Worm (Caenorhabditis elegans): Measurements from ENCODE around the gene T27E4.1.

The T27E4.1 gene

ce11 chrV:9092209-9092608, at the start of gene T27E4.1:
Gene T27E4.1 (plus strand): TSS chrV:9092345.
- TF ChIP-seq him-1 (tag; optimal IDR thresholded peaks at IDR 0.05) (no peak), W03F9.2 (tag; optimal IDR thresholded peaks at IDR 0.05) (no peak)

- TF ChIP-seq W03F9.2 (tag; optimal IDR thresholded peaks at IDR 0.05), result no peak
- no peak for TF ChIP-seq him-1 (tag; optimal IDR thresholded peaks at IDR 0.05)
- TF ChIP-seq dao-5 (tag; optimal IDR thresholded peaks at IDR 0.05), result no peak
These were observed 47.3 kb upstream of the T27E4.1 start, which contains the start of gene nhr-30 for ce11 chrV:9044871-9045270. Gene nhr-30 (plus strand): TSS chrV:9045171.

ce11 chrV:9047555-9048049, 44.5 kb upstream of the T27E4.1 start, which contains the start of gene C25E10.17:
Gene C25E10.17 (minus strand): TSS chrV:9047605.
- no peak for TF ChIP-seq him-1 (tag; optimal IDR thresholded peaks at IDR 0.05)
- no peak for TF ChIP-seq dao-5 (tag; optimal IDR thresholded peaks at IDR 0.05)
- no peak for TF ChIP-seq W03F9.2 (tag; optimal IDR thresholded peaks at IDR 0.05)

ce11 chrV:9049271-9049670, 42.9 kb upstream of the T27E4.1 start:
- TF ChIP-seq him-1 (tag; optimal IDR thresholded peaks at IDR 0.05) (no peak), W03F9.2 (tag; optimal IDR thresholded peaks at IDR 0.05) (no peak), dao-5 (tag; optimal IDR thresholded peaks at IDR 0.05) (no peak)

- TF ChIP-seq W03F9.2 (tag; optimal IDR thresholded peaks at IDR 0.05) (no peak), dao-5 (tag; optimal IDR thresholded peaks at IDR 0.05) (no peak), him-1 (tag; optimal IDR thresholded peaks at IDR 0.05) (no peak)
These were observed 41.0 kb upstream of the T27E4.1 start, which contains the start of gene C25E10.7 for ce11 chrV:9051100-9051499. Gene C25E10.7 (minus strand): TSS chrV:9051200.

- no peak for TF ChIP-seq dao-5 (tag; optimal IDR thresholded peaks at IDR 0.05)
- no peak for TF ChIP-seq W03F9.2 (tag; optimal IDR thresholded peaks at IDR 0.05)
- TF ChIP-seq him-1 (tag; optimal IDR thresholded peaks at IDR 0.05), result no peak
These were observed 38.9 kb upstream of the T27E4.1 start for ce11 chrV:9053235-9053634.

ce11 chrV:9053969-9054368, 38.2 kb upstream of the T27E4.1 start, which contains the start of gene C25E10.8:
Gene C25E10.8 (minus strand): TSS chrV:9054069.
- no peak for TF ChIP-seq dao-5 (tag; optimal IDR thresholded peaks at IDR 0.05)
- no peak for TF ChIP-seq W03F9.2 (tag; optimal IDR thresholded peaks at IDR 0.05)
- no peak for TF ChIP-seq him-1 (tag; optimal IDR thresholded peaks at IDR 0.05)

- TF ChIP-seq him-1 (tag; optimal IDR thresholded peaks at IDR 0.05) (no peak), W03F9.2 (tag; optimal IDR thresholded peaks at IDR 0.05) (no peak), dao-5 (tag; optimal IDR thresholded peaks at IDR 0.05) (no peak)
These were observed 37.4 kb upstream of the T27E4.1 start, which contains the start of gene swm-1 for ce11 chrV:9054771-9055170. Gene swm-1 (minus strand): TSS chrV:9054871.

ce11 chrV:9055644-9056043, 36.5 kb upstream of the T27E4.1 start:
- TF ChIP-seq him-1 (tag; optimal IDR thresholded peaks at IDR 0.05), result no peak
- no peak for TF ChIP-seq dao-5 (tag; optimal IDR thresholded peaks at IDR 0.05)
- no peak for TF ChIP-seq W03F9.2 (tag; optimal IDR thresholded peaks at IDR 0.05)

- TF ChIP-seq dao-5 (tag; optimal IDR thresholded peaks at IDR 0.05) (no peak), him-1 (tag; optimal IDR thresholded peaks at IDR 0.05) (no peak), W03F9.2 (tag; optimal IDR thresholded peaks at IDR 0.05) (no peak)
These were observed 35.9 kb upstream of the T27E4.1 start, which contains the start of gene C25E10.10 for ce11 chrV:9056253-9056652. Gene C25E10.10 (minus strand): TSS chrV:9056353.

- TF ChIP-seq W03F9.2 (tag; optimal IDR thresholded peaks at IDR 0.05) (no peak), dao-5 (tag; optimal IDR thresholded peaks at IDR 0.05) (no peak), him-1 (tag; optimal IDR thresholded peaks at IDR 0.05) (no peak)
These were observed 33.5 kb upstream of the T27E4.1 start, which contains the start of gene C25E10.11 for ce11 chrV:9058627-9059026. Gene C25E10.11 (minus strand): TSS chrV:9058727.

- TF ChIP-seq W03F9.2 (tag; optimal IDR thresholded peaks at IDR 0.05), result no peak
- no peak for TF ChIP-seq dao-5 (tag; optimal IDR thresholded peaks at IDR 0.05)
- TF ChIP-seq him-1 (tag; optimal IDR thresholded peaks at IDR 0.05), result no peak
These were observed 32.7 kb upstream of the T27E4.1 start, which contains the start of the genes C25E10.16 and C25E10.13 for ce11 chrV:9059468-9059867. Gene C25E10.16 (minus strand): TSS chrV:9059568. Gene C25E10.13 (plus strand): TSS chrV:9059723.

ce11 chrV:9062341-9062740, 29.8 kb upstream of the T27E4.1 start, which contains the start of gene C25E10.12:
Gene C25E10.12 (minus strand): TSS chrV:9062441.
- no peak for TF ChIP-seq him-1 (tag; optimal IDR thresholded peaks at IDR 0.05)
- TF ChIP-seq W03F9.2 (tag; optimal IDR thresholded peaks at IDR 0.05), result no peak
- no peak for TF ChIP-seq dao-5 (tag; optimal IDR thresholded peaks at IDR 0.05)

- TF ChIP-seq W03F9.2 (tag; optimal IDR thresholded peaks at IDR 0.05), result no peak
- TF ChIP-seq him-1 (tag; optimal IDR thresholded peaks at IDR 0.05), result no peak
- TF ChIP-seq dao-5 (tag; optimal IDR thresholded peaks at IDR 0.05), result no peak
These were observed 29.0 kb upstream of the T27E4.1 start for ce11 chrV:9063134-9063533.

ce11 chrV:9065001-9065400, 27.1 kb upstream of the T27E4.1 start:
- TF ChIP-seq him-1 (tag; optimal IDR thresholded peaks at IDR 0.05) (no peak), W03F9.2 (tag; optimal IDR thresholded peaks at IDR 0.05) (no peak), dao-5 (tag; optimal IDR thresholded peaks at IDR 0.05) (no peak)
